Fruit fly (Drosophila melanogaster): ENCODE results near the gene CG5478.
A peak's percentile ranks its signal among the peaks of the same experiment; 100 is the strongest.

The CG5478 gene

DNA sequence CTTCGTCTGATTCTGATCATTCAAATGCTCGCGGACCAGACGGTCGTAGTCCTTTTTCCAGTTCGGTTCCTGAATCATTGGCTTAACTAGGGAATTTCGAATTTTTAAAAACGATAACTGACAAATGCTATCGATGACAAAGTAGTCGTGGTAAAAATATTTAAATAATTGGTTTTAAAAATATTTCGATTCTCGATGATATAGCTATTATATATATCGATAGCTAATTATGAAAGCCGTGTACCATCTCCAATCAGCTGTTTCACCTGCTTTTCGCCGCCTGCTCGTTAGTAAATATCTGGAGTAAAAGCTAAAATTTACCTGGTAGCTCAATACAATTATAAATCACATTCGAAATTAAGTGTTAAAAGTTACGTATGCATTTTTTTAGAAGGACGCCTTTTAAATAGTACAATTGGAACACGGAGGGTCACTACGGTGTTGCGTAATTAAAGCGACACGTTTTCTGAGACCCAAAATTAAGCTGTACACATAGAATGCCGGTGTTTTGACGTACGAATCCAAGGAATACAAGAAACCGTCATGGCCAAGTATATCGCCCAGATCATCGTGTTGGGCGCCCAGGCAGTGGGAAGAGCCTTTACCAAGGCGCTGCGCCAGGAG, at the start of gene CG5478, which contains the start of gene blp:
CG5478 (minus strand) TSS at position 126 of the 624 bp plus-strand sequence.
blp (plus strand) TSS at position 239 of the 624 bp plus-strand sequence.
- TF ChIP-seq psq (optimal IDR thresholded peaks at IDR 0.05), result no peak
- TF ChIP-seq usp (GFP tag; optimal IDR thresholded peaks at IDR 0.05), result no peak
- no peak for TF ChIP-seq pan (optimal IDR thresholded peaks at IDR 0.05)
- TF ChIP-seq CG8478 (optimal IDR thresholded peaks at IDR 0.05), result no peak
- no peak for TF ChIP-seq Dll (optimal IDR thresholded peaks at IDR 0.05)
- TF ChIP-seq EcR (GFP tag; optimal IDR thresholded peaks at IDR 0.05), result no peak

DNA sequence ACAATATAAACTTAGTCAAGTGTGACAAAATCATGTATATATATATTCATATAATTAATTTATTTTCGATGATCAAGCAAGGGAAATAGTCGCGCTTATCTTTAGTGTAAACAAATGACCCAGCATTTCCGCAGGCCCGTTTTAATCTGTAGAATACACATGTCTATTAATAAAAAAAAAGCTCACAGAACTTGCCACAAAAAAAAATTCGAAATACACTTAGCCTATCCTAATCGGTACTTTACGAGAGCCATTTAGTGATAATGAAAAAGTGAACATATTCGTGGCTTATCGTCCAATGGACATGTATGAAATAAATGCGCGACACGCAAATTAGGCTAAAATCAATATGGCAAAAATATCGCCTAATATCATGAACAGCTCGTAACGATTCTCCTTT, 41.6 kb upstream of the CG5478 start:
- TF ChIP-seq psq (optimal IDR thresholded peaks at IDR 0.05) (no peak), EcR (GFP tag; optimal IDR thresholded peaks at IDR 0.05) (no peak), usp (GFP tag; optimal IDR thresholded peaks at IDR 0.05) (no peak), Dll (optimal IDR thresholded peaks at IDR 0.05) (no peak), pan (optimal IDR thresholded peaks at IDR 0.05) (no peak), CG8478 (optimal IDR thresholded peaks at IDR 0.05) (no peak)

dm6 chr3R:15974235-15974634, 40.7 kb upstream of the CG5478 start:
- TF ChIP-seq Dll (optimal IDR thresholded peaks at IDR 0.05) (no peak), CG8478 (optimal IDR thresholded peaks at IDR 0.05) (no peak), EcR (GFP tag; optimal IDR thresholded peaks at IDR 0.05) (no peak), usp (GFP tag; optimal IDR thresholded peaks at IDR 0.05) (no peak), psq (optimal IDR thresholded peaks at IDR 0.05) (no peak), pan (optimal IDR thresholded peaks at IDR 0.05) (no peak)

DNA sequence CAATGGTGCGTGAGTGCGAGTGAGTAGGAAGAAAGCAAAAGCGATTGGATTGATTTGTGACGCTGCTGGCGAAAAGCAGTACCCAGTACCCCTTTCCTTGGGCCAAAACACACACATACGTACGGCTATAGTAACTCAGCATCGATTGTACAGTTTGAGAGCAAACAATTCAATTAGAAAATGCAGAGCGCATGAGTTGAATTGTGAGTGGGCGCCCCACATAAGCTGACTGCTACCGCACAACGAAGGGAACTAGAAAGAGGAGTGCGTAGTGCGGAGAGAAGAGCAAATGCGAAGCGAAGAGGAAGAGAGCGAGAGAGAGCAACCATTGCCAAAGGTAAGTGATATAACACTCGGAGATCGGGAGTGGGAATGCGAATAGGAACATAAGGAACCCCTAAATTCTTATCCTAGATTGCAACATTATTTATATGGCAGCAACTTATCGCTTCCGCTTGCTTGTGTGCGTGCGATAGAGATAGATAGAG, 40.0 kb upstream of the CG5478 start:
- no peak for TF ChIP-seq Dll (optimal IDR thresholded peaks at IDR 0.05)
- no peak for TF ChIP-seq usp (GFP tag; optimal IDR thresholded peaks at IDR 0.05)
- TF ChIP-seq pan (optimal IDR thresholded peaks at IDR 0.05), result no peak
- no peak for TF ChIP-seq CG8478 (optimal IDR thresholded peaks at IDR 0.05)
- TF ChIP-seq EcR (GFP tag; optimal IDR thresholded peaks at IDR 0.05), result no peak
- no peak for TF ChIP-seq psq (optimal IDR thresholded peaks at IDR 0.05)

DNA sequence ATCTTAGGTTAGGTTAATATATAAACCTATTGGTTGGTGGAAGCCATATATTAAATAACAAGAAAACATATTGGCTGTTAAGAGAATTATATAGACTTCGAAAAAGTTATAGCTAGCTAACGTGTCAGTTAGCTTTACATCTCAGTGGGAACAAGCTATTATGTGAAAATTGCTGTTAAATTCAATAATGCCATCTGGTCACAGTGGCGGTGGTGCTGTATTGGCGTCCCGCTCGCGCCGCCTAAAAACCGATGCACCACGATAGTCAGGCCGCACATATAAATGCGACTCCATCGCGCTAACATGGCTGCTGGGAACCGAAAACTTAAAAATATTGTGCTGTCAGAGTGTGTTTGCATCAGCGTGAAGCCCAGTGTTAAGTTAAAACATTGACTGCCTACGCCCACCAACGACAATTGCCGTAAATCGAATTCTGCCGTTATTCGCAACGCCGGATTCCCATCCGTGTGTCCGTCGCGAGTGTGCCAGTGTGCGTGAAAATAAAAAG, 39.5 kb upstream of the CG5478 start, which contains the start of gene Hel89B:
Hel89B (plus strand) TSS at position 320 of the 508 bp plus-strand sequence.
- TF ChIP-seq CG8478 (optimal IDR thresholded peaks at IDR 0.05) (no peak), usp (GFP tag; optimal IDR thresholded peaks at IDR 0.05) (no peak), Dll (optimal IDR thresholded peaks at IDR 0.05) (no peak), EcR (GFP tag; optimal IDR thresholded peaks at IDR 0.05) (no peak), pan (optimal IDR thresholded peaks at IDR 0.05) (no peak)

DNA sequence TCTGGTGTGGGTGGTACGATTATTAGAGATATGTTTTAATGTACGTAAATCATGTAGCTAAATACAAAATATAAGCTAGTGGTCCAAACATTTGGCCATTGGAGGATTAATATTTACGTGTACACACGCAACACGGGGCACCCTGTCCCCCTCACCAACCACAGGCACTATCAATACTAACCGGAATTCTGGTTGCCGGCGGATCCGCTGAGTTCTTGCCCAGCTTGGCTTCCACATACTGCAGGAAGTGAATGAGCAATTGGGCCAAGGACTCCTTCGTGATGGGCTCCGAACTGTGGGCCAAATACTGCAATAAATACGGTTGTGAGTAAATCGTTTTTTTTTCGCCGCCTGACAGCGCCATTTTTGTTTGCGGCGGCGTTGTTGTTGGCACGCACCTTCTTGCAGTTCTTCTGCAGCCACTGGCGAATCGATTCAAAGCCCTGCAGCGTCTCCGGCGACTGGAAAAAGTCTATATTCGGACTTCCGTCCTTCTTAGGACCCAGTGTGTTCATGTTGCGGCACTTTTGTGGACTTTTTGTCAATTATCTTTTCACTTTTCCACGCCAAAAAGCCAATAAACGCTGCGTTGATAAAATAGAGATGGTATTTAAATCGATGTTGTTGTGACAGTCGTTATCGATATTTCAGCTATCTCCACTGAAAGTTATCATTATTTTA, 38.9 kb upstream of the CG5478 start, which contains the start of gene mor:
mor (minus strand) TSS at position 616 of the 681 bp plus-strand sequence.
- peak; percentile 32 for TF ChIP-seq Dll (optimal IDR thresholded peaks at IDR 0.05)
- no peak for TF ChIP-seq CG8478 (optimal IDR thresholded peaks at IDR 0.05)

DNA sequence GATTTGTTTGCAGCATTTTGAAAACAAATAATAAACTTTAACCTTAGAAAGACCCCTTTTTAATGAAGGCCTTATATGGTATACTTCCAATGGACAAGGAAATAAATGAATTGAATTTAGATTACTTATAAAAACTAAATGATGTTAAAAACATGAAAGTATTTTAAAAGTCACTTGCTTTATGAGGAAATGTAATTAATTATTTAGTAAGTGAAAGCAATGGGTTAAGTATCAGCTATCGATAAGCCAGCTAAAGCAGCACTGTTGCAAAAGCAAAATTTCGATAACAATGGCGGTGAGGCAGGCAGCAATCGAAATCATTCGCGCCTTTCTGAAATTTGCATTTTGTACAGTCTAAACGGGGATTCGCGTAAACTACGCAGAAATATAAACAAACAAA, 31.6 kb upstream of the CG5478 start, which contains the start of the genes CG32856 and Rbf2:
CG32856 (minus strand) TSS at position 183 of the 400 bp plus-strand sequence.
Rbf2 (plus strand) TSS at position 278 of the 400 bp plus-strand sequence.
- no peak for TF ChIP-seq CG8478 (optimal IDR thresholded peaks at IDR 0.05)
- no peak for TF ChIP-seq usp (GFP tag; optimal IDR thresholded peaks at IDR 0.05)

DNA sequence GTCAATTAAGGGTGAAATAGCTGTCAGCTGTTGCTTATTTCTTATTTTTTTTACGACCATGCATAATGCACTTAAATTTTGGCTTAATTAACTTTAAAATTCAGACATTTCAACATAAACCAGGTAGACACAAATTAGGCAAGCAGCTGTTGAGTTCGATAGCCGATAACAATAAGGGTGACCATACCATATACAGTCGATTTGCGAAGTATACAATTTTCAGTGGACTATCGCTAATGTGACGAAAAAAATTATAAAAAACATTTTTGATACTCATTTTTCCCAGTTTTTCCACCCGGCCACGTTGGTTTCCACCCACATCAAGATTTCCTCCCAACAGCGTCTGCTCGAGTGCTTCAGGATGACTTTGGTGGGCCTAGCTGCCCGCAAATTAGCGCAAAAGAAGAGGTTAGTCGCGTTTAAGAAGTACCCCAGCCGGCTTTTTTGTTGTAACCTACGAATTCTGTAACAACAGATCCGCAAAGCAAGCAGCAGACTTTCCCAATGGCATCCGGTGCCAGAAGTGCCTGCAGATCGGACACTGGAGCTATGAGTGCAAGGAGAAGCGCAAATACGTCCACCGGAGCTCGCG, 30.3 kb upstream of the CG5478 start, which contains the start of the genes CG4287 and CG5516:
CG4287 (minus strand) TSS at position 178 of the 592 bp plus-strand sequence.
CG5516 (plus strand) TSS at position 195 of the 592 bp plus-strand sequence.
- TF ChIP-seq EcR (GFP tag; optimal IDR thresholded peaks at IDR 0.05) (no peak), usp (GFP tag; optimal IDR thresholded peaks at IDR 0.05) (no peak), pan (optimal IDR thresholded peaks at IDR 0.05) (no peak), CG8478 (optimal IDR thresholded peaks at IDR 0.05) (no peak), psq (optimal IDR thresholded peaks at IDR 0.05) (no peak), Dll (optimal IDR thresholded peaks at IDR 0.05) (no peak)

DNA sequence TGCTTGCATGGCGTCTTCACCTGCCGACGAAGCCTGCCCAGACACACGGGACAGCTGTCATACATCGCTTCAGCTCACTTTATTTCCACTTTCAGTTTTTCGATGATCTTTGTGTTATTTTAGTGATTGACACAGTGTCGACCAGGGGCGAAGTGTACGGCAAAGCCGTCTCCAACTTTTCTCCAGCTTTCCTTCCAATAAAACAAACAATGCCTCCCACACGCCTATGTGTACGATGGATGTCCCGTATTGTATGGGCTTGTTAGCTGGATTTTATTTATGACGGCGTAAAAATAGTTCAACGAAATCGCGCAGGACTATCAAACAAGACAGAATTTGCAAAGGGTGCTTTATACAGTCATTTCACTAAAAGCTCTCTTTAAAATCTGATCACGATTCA, 17.3 kb upstream of the CG5478 start, which contains the start of the genes CG31088 and CG46383:
CG31088 (minus strand) TSS at position 101 of the 400 bp plus-strand sequence.
CG46383 (minus strand) TSS at position 101 of the 400 bp plus-strand sequence.
- TF ChIP-seq EcR (GFP tag; optimal IDR thresholded peaks at IDR 0.05), result no peak
- no peak for TF ChIP-seq Dll (optimal IDR thresholded peaks at IDR 0.05)

dm6 chr3R:15947605-15948004, 14.1 kb upstream of the CG5478 start:
- TF ChIP-seq Dll (optimal IDR thresholded peaks at IDR 0.05), result no peak
- no peak for TF ChIP-seq psq (optimal IDR thresholded peaks at IDR 0.05)
- no peak for TF ChIP-seq EcR (GFP tag; optimal IDR thresholded peaks at IDR 0.05)

DNA sequence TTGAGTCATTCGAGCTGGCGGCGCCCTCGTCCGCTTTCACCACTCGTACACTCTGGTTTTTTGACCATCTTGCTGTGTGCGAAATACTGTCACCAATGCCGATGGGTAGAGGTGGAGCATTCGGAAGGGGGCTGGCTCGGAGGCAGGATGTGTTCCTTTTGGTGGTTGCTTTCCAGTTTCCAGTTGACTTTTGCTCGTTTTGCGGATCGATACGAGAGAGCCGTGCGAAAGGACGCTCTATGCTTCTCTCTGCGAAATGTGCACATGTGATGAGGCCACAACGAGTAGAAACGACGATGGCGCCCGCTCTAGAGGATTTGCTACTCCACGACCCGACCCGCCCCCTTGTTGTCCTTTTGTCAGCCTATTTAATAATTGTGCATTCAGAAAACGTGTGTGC, 4.2 kb upstream of the CG5478 start:
- peak; percentile 2 for TF ChIP-seq Dll (optimal IDR thresholded peaks at IDR 0.05)
- TF ChIP-seq EcR (GFP tag; optimal IDR thresholded peaks at IDR 0.05), result no peak

DNA sequence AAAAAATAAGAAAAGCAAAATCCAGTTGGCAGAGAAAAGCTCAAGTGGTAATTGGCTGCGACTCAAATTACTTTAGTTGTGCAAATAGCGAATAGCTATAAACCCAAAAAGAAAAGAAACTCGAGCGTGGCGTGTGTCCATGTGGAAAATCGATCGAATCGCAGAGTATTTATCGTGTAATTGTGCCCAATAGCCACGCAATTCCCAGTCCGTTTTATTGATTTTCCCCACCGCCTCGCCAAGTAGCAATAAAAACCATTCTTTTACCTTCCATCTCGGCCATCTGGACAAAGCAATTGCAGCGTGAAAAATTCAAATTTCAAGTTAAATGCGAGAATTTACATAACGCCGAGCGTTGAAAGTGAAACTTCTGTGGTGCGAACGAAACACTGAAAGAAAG, 2.0 kb upstream of the CG5478 start:
- TF ChIP-seq psq (optimal IDR thresholded peaks at IDR 0.05) (no peak), CG8478 (optimal IDR thresholded peaks at IDR 0.05) (no peak), EcR (GFP tag; optimal IDR thresholded peaks at IDR 0.05) (no peak), usp (GFP tag; optimal IDR thresholded peaks at IDR 0.05) (no peak), Dll (optimal IDR thresholded peaks at IDR 0.05) (no peak), pan (optimal IDR thresholded peaks at IDR 0.05) (no peak)
